Worm (Caenorhabditis elegans): ENCODE measurements around the gene acp-3.

DNA sequence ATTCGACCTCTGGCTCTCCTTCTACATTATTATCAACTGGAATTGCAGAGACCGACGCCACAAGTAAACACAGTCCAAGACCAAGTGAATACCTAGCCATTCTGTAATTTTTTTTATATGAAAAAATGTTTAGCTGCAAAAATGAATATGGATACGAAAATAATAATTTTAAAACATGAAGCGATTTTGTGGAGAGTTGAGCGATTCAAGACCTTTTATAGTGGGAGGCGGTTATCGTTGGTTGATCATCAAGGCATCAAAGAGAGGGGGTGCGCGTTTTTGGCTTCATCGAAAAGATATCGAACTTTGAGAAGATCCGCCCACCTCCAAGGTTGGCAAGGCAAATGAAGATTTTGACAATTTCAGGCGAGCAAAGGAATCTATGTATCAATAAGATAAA lies 9.8 kb upstream of the acp-3 start, which contains the start of gene cut-3:
- no peak for TF ChIP-seq pes-1 (GFP tag; IDR thresholded peaks at IDR 0.05)
- no peak for TF ChIP-seq ceh-13 (GFP tag; optimal IDR thresholded peaks at IDR 0.05)
- no peak for TF ChIP-seq ama-1 (optimal IDR thresholded peaks at IDR 0.05)
- TF ChIP-seq hnd-1 (tag; optimal IDR thresholded peaks at IDR 0.05) = no peak
- TF ChIP-seq hmbx-1 (tag; optimal IDR thresholded peaks at IDR 0.05) = no peak

Measured in whole organism, early embryonic.